Fruit fly (Drosophila melanogaster) whole organism, wandering third instar larva: ENCODE results near the gene CrebA.

Experiments
- Abd-B ChIP-seq: fragments of >200 bp; optimal IDR thresholded peaks from 2 replicates; lab custom pipeline; 2017; ENCODE audit warnings: missing biosample characterization, missing genetic modification characterization
- CG32264 ChIP-seq: fragments of 200-800 bp; sonication (Bioruptor generic); optimal IDR thresholded peaks from 2 replicates; lab custom pipeline; 2016; ENCODE audit warnings: missing biosample characterization, missing genetic modification characterization
- CrebA ChIP-seq: fragments of 200-800 bp; sonication (Bioruptor generic); optimal IDR thresholded peaks from 2 replicates; lab custom pipeline; 2016; ENCODE audit warnings: missing biosample characterization, mild to moderate bottlenecking, missing genetic modification characterization, borderline replicate concordance
- Dfd ChIP-seq: fragments of >200 bp; optimal IDR thresholded peaks from 2 replicates; lab custom pipeline; 2017; ENCODE audit warnings: missing biosample characterization, missing genetic modification characterization
- Dif ChIP-seq: fragments of 200-275, 200-300 bp; sonication (Bioruptor generic); optimal IDR thresholded peaks from 2 replicates; lab custom pipeline; 2018; ENCODE audit warnings: missing biosample characterization, missing genetic modification characterization; ENCODE audit not compliant: partially characterized antibody
- GATAd ChIP-seq: sonication (Bioruptor generic); optimal IDR thresholded peaks from 2 replicates; lab custom pipeline; 2016; ENCODE audit warnings: missing biosample characterization, missing genetic modification characterization
- HLH106 ChIP-seq: fragments of 200-800 bp; optimal IDR thresholded peaks from 3 replicates; lab custom pipeline; 2019; ENCODE audit warnings: missing biosample characterization, mild to moderate bottlenecking, missing genetic modification characterization, moderate library complexity
- Hnf4 ChIP-seq: fragments of 200-800 bp; sonication (Bioruptor generic); optimal IDR thresholded peaks from 2 replicates; lab custom pipeline; 2016; ENCODE audit warnings: missing biosample characterization, mild to moderate bottlenecking, missing genetic modification characterization
- Hr78 ChIP-seq: fragments of >200 bp; optimal IDR thresholded peaks from 2 replicates; lab custom pipeline; 2017; ENCODE audit warnings: missing biosample characterization, missing genetic modification characterization
- Hr83 ChIP-seq: fragments of 200-300 bp; sonication (Bioruptor generic); optimal IDR thresholded peaks from 2 replicates; lab custom pipeline; 2016; ENCODE audit warnings: missing biosample characterization, mild to moderate bottlenecking, missing genetic modification characterization, moderate library complexity; ENCODE audit not compliant: poor library complexity, severe bottlenecking
- Mio ChIP-seq: sonication (Bioruptor generic); optimal IDR thresholded peaks from 2 replicates; lab custom pipeline; 2016; ENCODE audit warnings: missing biosample characterization, missing genetic modification characterization
- Myc ChIP-seq: fragments of >200 bp; optimal IDR thresholded peaks from 2 replicates; lab custom pipeline; 2017
- Rel ChIP-seq, 2 experiments: fragments of 200-800 bp; sonication (Bioruptor generic) in 1 of 2; optimal IDR thresholded peaks; 2 replicates in 1 of 2; 3 replicates in 1 of 2; lab custom pipeline; 2016 to 2019; ENCODE audit warnings: mild to moderate bottlenecking in 2 of 2, missing biosample characterization in 2 of 2, missing genetic modification characterization in 2 of 2, moderate library complexity in 1 of 2
- Sp1 ChIP-seq: fragments of 200-800 bp; sonication (Bioruptor generic); optimal IDR thresholded peaks from 3 replicates; lab custom pipeline; 2019; ENCODE audit warnings: missing biosample characterization, mild to moderate bottlenecking, missing genetic modification characterization, moderate library complexity
- Vsx2 ChIP-seq: fragments of 200-300, 225-300 bp; sonication (Bioruptor generic); optimal IDR thresholded peaks from 2 replicates; lab custom pipeline; 2018; ENCODE audit warnings: missing biosample characterization, missing genetic modification characterization; ENCODE audit not compliant: partially characterized antibody
- br ChIP-seq: fragments of 200-800 bp; sonication (Bioruptor generic); optimal IDR thresholded peaks from 2 replicates; lab custom pipeline; 2016; ENCODE audit warnings: missing biosample characterization, missing genetic modification characterization
- brk ChIP-seq: fragments of 200-800 bp; sonication (Bioruptor generic); optimal IDR thresholded peaks from 2 replicates; lab custom pipeline; 2016; ENCODE audit warnings: missing biosample characterization, mild to moderate bottlenecking, missing genetic modification characterization
- dl ChIP-seq, 2 experiments: fragments of 175-275, 200-275 bp in 1 of 2; fragments of 200-275 bp in 1 of 2; sonication (Bioruptor generic); optimal IDR thresholded peaks; lab custom pipeline; 2018; ENCODE audit warnings: mild to moderate bottlenecking in 2 of 2, missing biosample characterization in 2 of 2, missing genetic modification characterization in 2 of 2, moderate library complexity in 2 of 2; ENCODE audit not compliant: partially characterized antibody in 2 of 2, insufficient read depth in 1 of 2
- dmrt93B ChIP-seq: fragments of 200-800 bp; sonication (Bioruptor generic); optimal IDR thresholded peaks from 2 replicates; lab custom pipeline; 2018; ENCODE audit warnings: missing biosample characterization, mild to moderate bottlenecking, missing genetic modification characterization
- dsf ChIP-seq: sonication (Bioruptor generic); optimal IDR thresholded peaks from 2 replicates; lab custom pipeline; 2016; ENCODE audit warnings: missing biosample characterization, missing genetic modification characterization, borderline replicate concordance
- ey ChIP-seq: fragments of 200-800 bp; sonication (Bioruptor generic); optimal IDR thresholded peaks from 2 replicates; lab custom pipeline; 2016; ENCODE audit warnings: missing biosample characterization, missing genetic modification characterization
- foxo ChIP-seq, 2 experiments: fragments of 200-800 bp; sonication (Bioruptor generic); optimal IDR thresholded peaks; 2 replicates in 1 of 2; 3 replicates in 1 of 2; lab custom pipeline; 2016 to 2017; ENCODE audit warnings: missing biosample characterization in 2 of 2, missing genetic modification characterization in 2 of 2
- fru ChIP-seq: fragments of 200-800 bp; sonication (Bioruptor generic); optimal IDR thresholded peaks from 3 replicates; lab custom pipeline; 2016; ENCODE audit warnings: missing biosample characterization, mild to moderate bottlenecking, missing genetic modification characterization
- h ChIP-seq: fragments of 200-800 bp; sonication (Bioruptor generic); optimal IDR thresholded peaks from 3 replicates; lab custom pipeline; 2016; ENCODE audit warnings: missing biosample characterization, mild to moderate bottlenecking, missing genetic modification characterization
- jim ChIP-seq: fragments of 175-275, 200-325 bp; sonication (Bioruptor generic); optimal IDR thresholded peaks from 2 replicates; lab custom pipeline; 2016; ENCODE audit warnings: missing biosample characterization, mild to moderate bottlenecking, missing genetic modification characterization
- lola ChIP-seq: fragments of >200 bp; optimal IDR thresholded peaks from 2 replicates; lab custom pipeline; 2017; ENCODE audit warnings: missing biosample characterization, missing genetic modification characterization
- pan ChIP-seq: fragments of >200 bp; optimal IDR thresholded peaks from 2 replicates; lab custom pipeline; 2017
- psq ChIP-seq: fragments of 200-800 bp; sonication (Bioruptor generic); optimal IDR thresholded peaks from 3 replicates; lab custom pipeline; 2017; ENCODE audit warnings: missing biosample characterization, mild to moderate bottlenecking, missing genetic modification characterization, moderate library complexity
- sage ChIP-seq: fragments of 200-800 bp; sonication (Bioruptor generic); optimal IDR thresholded peaks from 2 replicates; lab custom pipeline; 2016; ENCODE audit warnings: missing biosample characterization, mild to moderate bottlenecking, missing genetic modification characterization
- tai ChIP-seq: sonication (Bioruptor generic); optimal IDR thresholded peaks from 2 replicates; lab custom pipeline; 2016; ENCODE audit warnings: missing biosample characterization, missing genetic modification characterization
- usp ChIP-seq: fragments of >200 bp; optimal IDR thresholded peaks from 2 replicates; lab custom pipeline; 2017; ENCODE audit warnings: missing biosample characterization, missing genetic modification characterization
- woc ChIP-seq: sonication (Bioruptor generic); optimal IDR thresholded peaks from 2 replicates; lab custom pipeline; 2016; ENCODE audit warnings: missing biosample characterization, mild to moderate bottlenecking, missing genetic modification characterization

CrebA gene

dm6 chr3L:15538582-15539490 is 3.6 kb downstream of the CrebA start:
- TF ChIP-seq Rel (GFP tag; optimal IDR thresholded peaks at IDR 0.05; lab: Kevin White, UChicago): no peak
- TF ChIP-seq Rel (tag; optimal IDR thresholded peaks at IDR 0.05; lab: Kevin White, UChicago): peak; percentile 95
- no peak for TF ChIP-seq lola

DNA sequence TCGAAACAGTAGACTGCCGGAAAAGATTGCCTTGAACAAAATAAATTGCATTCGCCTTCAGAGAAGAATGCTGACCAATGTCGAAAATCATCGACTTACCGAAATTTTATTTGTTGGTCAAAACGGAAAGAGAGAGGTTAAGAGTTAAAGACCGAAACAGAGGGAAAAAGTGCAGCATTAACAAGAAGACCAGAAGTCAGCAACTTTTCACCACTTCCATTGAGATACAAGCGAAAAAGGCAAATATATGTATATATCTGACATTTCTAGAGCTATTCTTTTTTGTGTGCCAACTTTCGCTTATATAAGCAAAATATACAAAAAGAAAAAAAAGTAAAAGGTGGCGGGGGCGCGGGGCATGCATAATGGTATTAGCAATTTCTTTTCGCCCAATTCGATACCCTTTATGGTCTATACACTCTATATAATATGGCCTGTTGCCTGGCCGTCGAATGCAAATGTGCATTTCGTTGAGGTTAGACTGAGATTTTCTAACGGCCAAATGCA is 4.8 kb downstream of the CrebA start:
- TF ChIP-seq Sp1 (GFP tag; lab: Kevin White, UChicago) (no peak), tai (GFP tag; lab: Kevin White, UChicago) (no peak), h (GFP tag; lab: Kevin White, UChicago) (no peak), ey (GFP tag; lab: Kevin White, UChicago) (no peak), jim (GFP tag; lab: Kevin White, UChicago) (no peak), psq (GFP tag; lab: Kevin White, UChicago) (no peak), dmrt93B (no peak), Dif (no peak), Hr83 (GFP tag; lab: Kevin White, UChicago) (no peak), sage (GFP tag; lab: Kevin White, UChicago) (no peak), Rel (GFP tag; optimal IDR thresholded peaks at IDR 0.05; lab: Kevin White, UChicago) (no peak), Rel (tag; optimal IDR thresholded peaks at IDR 0.05; lab: Kevin White, UChicago) (no peak), CrebA (no peak), Abd-B (no peak), HLH106 (tag; lab: Kevin White, UChicago) (no peak), lola (no peak), GATAd (GFP tag; lab: Kevin White, UChicago) (no peak), dl (GFP tag; optimal IDR thresholded peaks at IDR 0.05; lab: Kevin White, UChicago; ENCODE audit: insufficient read depth in 1 of 2, partially characterized antibody in 2 of 2) (no peak), fru (no peak), Vsx2 (GFP tag; lab: Kevin White, UChicago) (no peak)

DNA sequence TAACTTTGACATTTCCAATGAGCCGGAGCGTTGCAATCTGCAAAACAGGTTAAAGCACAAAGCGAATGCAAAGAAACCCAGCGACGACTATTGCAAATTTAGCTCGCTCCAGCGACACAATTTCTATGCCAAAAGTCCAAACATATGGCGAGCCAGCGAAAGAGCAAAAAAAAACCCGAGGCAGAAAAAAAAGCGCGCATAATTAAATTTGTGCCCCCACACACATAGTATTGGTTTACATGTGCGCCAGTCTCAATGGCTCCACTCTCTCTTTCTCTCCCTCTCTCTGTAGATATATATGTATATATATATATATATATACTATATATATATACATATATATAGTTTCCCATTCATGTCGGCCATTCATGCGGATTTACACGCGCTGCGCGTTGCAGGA is 5.5 kb downstream of the CrebA start:
- TF ChIP-seq Sp1 (GFP tag; lab: Kevin White, UChicago) (no peak), ey (GFP tag; lab: Kevin White, UChicago) (no peak), HLH106 (tag; lab: Kevin White, UChicago) (no peak), GATAd (GFP tag; lab: Kevin White, UChicago) (no peak)

DNA sequence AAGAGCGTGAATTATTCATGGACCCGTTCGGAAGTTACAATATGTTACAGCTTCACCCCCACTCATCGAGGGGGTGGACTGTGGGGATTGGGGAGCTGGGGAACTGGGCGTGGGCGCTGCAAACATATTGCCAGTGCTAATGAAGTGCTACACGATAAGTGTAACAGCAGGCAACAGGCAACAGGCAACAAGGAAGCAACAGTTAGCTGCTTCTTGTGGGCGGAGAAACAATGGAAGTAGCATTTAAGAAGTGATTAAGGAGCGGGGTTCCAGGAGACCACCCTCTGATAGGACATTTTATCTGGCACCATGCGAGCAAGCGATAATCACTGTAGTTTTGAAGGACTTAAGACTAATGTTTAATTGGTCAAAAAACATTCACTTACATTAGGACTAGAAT is 6.1 kb downstream of the CrebA start:
- TF ChIP-seq Myc (lab: Kevin White, UChicago): no peak
- TF ChIP-seq psq (GFP tag; lab: Kevin White, UChicago): no peak
- no peak for TF ChIP-seq Mio
- no peak for TF ChIP-seq dl (GFP tag; optimal IDR thresholded peaks at IDR 0.05; lab: Kevin White, UChicago; ENCODE audit: insufficient read depth in 1 of 2, partially characterized antibody in 2 of 2)
- TF ChIP-seq woc (GFP tag; lab: Kevin White, UChicago): no peak
- TF ChIP-seq pan: no peak
- no peak for TF ChIP-seq brk (GFP tag; lab: Kevin White, UChicago)
- no peak for TF ChIP-seq Vsx2 (GFP tag; lab: Kevin White, UChicago)
- no peak for TF ChIP-seq br (GFP tag; lab: Kevin White, UChicago)
- no peak for TF ChIP-seq CrebA
- no peak for TF ChIP-seq Hr78 (GFP tag; lab: Kevin White, UChicago)
- no peak for TF ChIP-seq CG32264 (GFP tag; lab: Kevin White, UChicago)
- TF ChIP-seq foxo (GFP tag; optimal IDR thresholded peaks at IDR 0.05; lab: Kevin White, UChicago): no peak
- no peak for TF ChIP-seq GATAd (GFP tag; lab: Kevin White, UChicago)
- TF ChIP-seq Hr83 (GFP tag; lab: Kevin White, UChicago): no peak
- no peak for TF ChIP-seq dmrt93B
- TF ChIP-seq usp (GFP tag; lab: Kevin White, UChicago): no peak
- TF ChIP-seq Hnf4: no peak
- no peak for TF ChIP-seq dsf
- no peak for TF ChIP-seq Dfd
